Worm (Caenorhabditis elegans): ENCODE measurements around the gene mlck-1.

ce11 chrX:10087866-10088265, 18.3 kb upstream of the mlck-1 start, which contains the start of gene flp-28:
- TF ChIP-seq snpc-4 (tag; optimal IDR thresholded peaks at IDR 0.05) = no peak
- TF ChIP-seq elt-1 (tag; optimal IDR thresholded peaks at IDR 0.05) = no peak
- no peak for TF ChIP-seq lin-13 (GFP tag; optimal IDR thresholded peaks at IDR 0.05)
- no peak for TF ChIP-seq sma-9 (GFP tag; optimal IDR thresholded peaks at IDR 0.05)
- TF ChIP-seq sma-9 (tag; optimal IDR thresholded peaks at IDR 0.05) = no peak
- TF ChIP-seq skn-1 (tag; optimal IDR thresholded peaks at IDR 0.05) = no peak
- TF ChIP-seq mdl-1 (tag; optimal IDR thresholded peaks at IDR 0.05) = no peak
- TF ChIP-seq unc-55 (GFP tag; optimal IDR thresholded peaks at IDR 0.05) = no peak
- no peak for TF ChIP-seq mbf-1 (tag; optimal IDR thresholded peaks at IDR 0.05)
- TF ChIP-seq ztf-1 (GFP tag; conservative IDR thresholded peaks at IDR 0.05) = no peak
- no peak for TF ChIP-seq nhr-11 (tag; optimal IDR thresholded peaks at IDR 0.05)
- TF ChIP-seq ama-1 (optimal IDR thresholded peaks at IDR 0.05) = no peak
- no peak for TF ChIP-seq R02D3.7 (tag; optimal IDR thresholded peaks at IDR 0.05)
- no peak for TF ChIP-seq fos-1 (tag; optimal IDR thresholded peaks at IDR 0.05)
- TF ChIP-seq nhr-10 (tag; optimal IDR thresholded peaks at IDR 0.05) = no peak

Measured in whole organism, L2 larva.